Fruit fly (Drosophila melanogaster) whole organism, embryonic: ENCODE measurements around the gene mAChR-C.

Experiments used
- CG10147 ChIP-seq: fragments of 200-800 bp; sonication (Bioruptor generic); optimal IDR thresholded peaks from 2 replicates; lab custom pipeline; 2019; ENCODE audit warnings: missing biosample characterization, mild to moderate bottlenecking, missing genetic modification characterization, moderate library complexity
- CG10366 ChIP-seq: fragments of 200-800 bp; sonication (Bioruptor generic); IDR thresholded peaks from 2 replicates; pipeline ENCODE4 v1.3.6; 2022; ENCODE audit warnings: missing biosample characterization, missing genetic modification characterization
- CG10543 ChIP-seq: fragments of 200-800 bp; sonication (Bioruptor generic); optimal IDR thresholded peaks from 3 replicates; lab custom pipeline; 2017; ENCODE audit warnings: missing biosample characterization, mild to moderate bottlenecking, missing genetic modification characterization, moderate library complexity
- CG11085 ChIP-seq: fragments of 200-800 bp; sonication (Bioruptor generic); IDR thresholded peaks from 2 replicates; pipeline ENCODE4 v1.3.6; 2022; ENCODE audit warnings: missing biosample characterization, missing genetic modification characterization
- CG11560 ChIP-seq: fragments of 200-800 bp; sonication (Bioruptor generic); IDR thresholded peaks from 3 replicates; pipeline ENCODE4 v1.3.6; 2022; ENCODE audit warnings: missing biosample characterization, missing genetic modification characterization
- CG12236 ChIP-seq: fragments of 200-800 bp; sonication (Bioruptor generic); optimal IDR thresholded peaks from 2 replicates; lab custom pipeline; 2016; ENCODE audit warnings: missing biosample characterization, missing genetic modification characterization
- CG14860 ChIP-seq: fragments of 200-800 bp; sonication (Bioruptor generic); IDR thresholded peaks from 3 replicates; pipeline ENCODE4 v1.3.6; 2022; ENCODE audit warnings: missing biosample characterization, missing genetic modification characterization; ENCODE audit not compliant: partially characterized antibody
- CG1529 ChIP-seq: fragments of 200-800 bp; sonication (Bioruptor generic); optimal IDR thresholded peaks from 3 replicates; lab custom pipeline; 2018; ENCODE audit warnings: missing biosample characterization, missing genetic modification characterization
- CG15601 ChIP-seq: fragments of 200-800 bp; sonication (Bioruptor generic); optimal IDR thresholded peaks from 3 replicates; lab custom pipeline; 2019; ENCODE audit warnings: missing biosample characterization, mild to moderate bottlenecking, missing genetic modification characterization, moderate library complexity
- CG17802 ChIP-seq: fragments of 200-800 bp; sonication (Bioruptor generic); optimal IDR thresholded peaks from 2 replicates; lab custom pipeline; 2018; ENCODE audit warnings: missing biosample characterization, mild to moderate bottlenecking, missing genetic modification characterization, moderate library complexity
- CG17829 ChIP-seq: fragments of 200-800 bp; optimal IDR thresholded peaks from 2 replicates; lab custom pipeline; 2019; ENCODE audit warnings: missing biosample characterization, mild to moderate bottlenecking, missing genetic modification characterization, moderate library complexity
- CG18262 ChIP-seq: fragments of 200-800 bp; optimal IDR thresholded peaks from 3 replicates; lab custom pipeline; 2019; ENCODE audit warnings: missing biosample characterization, mild to moderate bottlenecking, missing genetic modification characterization, moderate library complexity
- CG1832 ChIP-seq: fragments of 200-800 bp; sonication (Bioruptor generic); optimal IDR thresholded peaks from 2 replicates; lab custom pipeline; 2017; ENCODE audit warnings: missing biosample characterization, mild to moderate bottlenecking, missing genetic modification characterization, inconsistent platforms
- CG30403 ChIP-seq: fragments of 200-800 bp; sonication (Bioruptor generic); optimal IDR thresholded peaks from 3 replicates; lab custom pipeline; 2016; ENCODE audit warnings: missing biosample characterization, missing genetic modification characterization
- CG31224 ChIP-seq: fragments of 200-800 bp; sonication (Bioruptor generic); IDR thresholded peaks from 2 replicates; pipeline ENCODE4 v1.3.6; 2022; ENCODE audit warnings: missing biosample characterization, missing genetic modification characterization
- CG4328 ChIP-seq: fragments of 200-800 bp; sonication (Bioruptor generic); optimal IDR thresholded peaks from 3 replicates; lab custom pipeline; 2017; ENCODE audit warnings: missing biosample characterization, missing genetic modification reagents, missing genetic modification characterization
- CG4854 ChIP-seq: fragments of 200-800 bp; sonication (Bioruptor generic); optimal IDR thresholded peaks from 2 replicates; lab custom pipeline; 2016; ENCODE audit warnings: missing biosample characterization, missing genetic modification characterization, inconsistent platforms
- CG6175 ChIP-seq: fragments of 200-800 bp; sonication (Bioruptor generic); IDR thresholded peaks from 3 replicates; pipeline ENCODE4 v1.3.6; 2022; ENCODE audit warnings: missing biosample characterization, missing genetic modification characterization
- CG8281 ChIP-seq: fragments of 200-800 bp; sonication (Bioruptor generic); optimal IDR thresholded peaks from 2 replicates; lab custom pipeline; 2018; ENCODE audit warnings: missing biosample characterization, mild to moderate bottlenecking, missing genetic modification characterization, moderate library complexity
- CG9215 ChIP-seq: fragments of 200-800 bp; sonication (Bioruptor generic); IDR thresholded peaks from 2 replicates; pipeline ENCODE4 v1.3.6; 2022; ENCODE audit warnings: missing biosample characterization, missing genetic modification characterization
- Dfd ChIP-seq, 2 experiments: fragments of >200 bp; optimal IDR thresholded peaks; 2 replicates each; lab custom pipeline; 2017; ENCODE audit warnings: missing biosample characterization in 2 of 2, missing genetic modification characterization in 2 of 2
- Dip3 ChIP-seq: fragments of 200-800 bp; sonication (Bioruptor generic); optimal IDR thresholded peaks from 3 replicates; lab custom pipeline; 2016; ENCODE audit warnings: missing biosample characterization, missing genetic modification characterization
- Doc2 ChIP-seq: fragments of 200-800 bp; sonication (Bioruptor generic); IDR thresholded peaks from 2 replicates; pipeline ENCODE4 v1.3.6; 2022; ENCODE audit warnings: missing biosample characterization, missing genetic modification characterization
- Doc3 ChIP-seq: fragments of 200-800 bp; sonication (Bioruptor generic); IDR thresholded peaks from 3 replicates; pipeline ENCODE4 v1.3.6; 2022; ENCODE audit warnings: missing biosample characterization, missing genetic modification characterization; ENCODE audit not compliant: partially characterized antibody
- Ets65A ChIP-seq: fragments of 200-800 bp; sonication (Bioruptor generic); peaks from one replicate; lab custom pipeline; 2016; ENCODE audit warnings: missing biosample characterization, missing genetic modification characterization
- HLHmδ ChIP-seq: fragments of 200-800 bp; sonication (Bioruptor generic); optimal IDR thresholded peaks from 2 replicates; lab custom pipeline; 2018; ENCODE audit warnings: missing biosample characterization, mild to moderate bottlenecking, missing genetic modification characterization, moderate library complexity
- HmgD ChIP-seq: fragments of 200-800 bp; sonication (Bioruptor generic); optimal IDR thresholded peaks from 3 replicates; lab custom pipeline; 2016; ENCODE audit warnings: missing biosample characterization, missing genetic modification characterization
- MBD-R2 ChIP-seq: fragments of 200-800 bp; sonication (Bioruptor generic); IDR thresholded peaks from 2 replicates; pipeline ENCODE4 v1.3.6; 2022; ENCODE audit warnings: missing biosample characterization, missing genetic modification characterization
- Ravus ChIP-seq: fragments of 200-800 bp; sonication (Bioruptor generic); IDR thresholded peaks from 2 replicates; pipeline ENCODE4 v1.3.6; 2022; ENCODE audit warnings: missing biosample characterization, missing genetic modification characterization
- Rfx ChIP-seq: fragments of 200-800 bp; sonication (Bioruptor generic); IDR thresholded peaks from 2 replicates; pipeline ENCODE4 v1.3.6; 2022; ENCODE audit warnings: missing biosample characterization, missing genetic modification characterization
- Sin3A ChIP-seq: fragments of >200 bp; optimal IDR thresholded peaks from 2 replicates; lab custom pipeline; 2018
- Six4 ChIP-seq: fragments of 200-800 bp; sonication (Bioruptor generic); optimal IDR thresholded peaks from 2 replicates; lab custom pipeline; 2016; ENCODE audit warnings: missing biosample characterization, missing genetic modification characterization
- Sox100B ChIP-seq: fragments of 200-800 bp; sonication (Bioruptor generic); optimal IDR thresholded peaks from 3 replicates; lab custom pipeline; 2018; ENCODE audit warnings: missing biosample characterization, mild to moderate bottlenecking, missing genetic modification characterization
- abd-A ChIP-seq: fragments of 200-800 bp; sonication (Bioruptor generic); optimal IDR thresholded peaks from 3 replicates; lab custom pipeline; 2019; ENCODE audit warnings: missing biosample characterization, mild to moderate bottlenecking, missing genetic modification characterization, moderate library complexity
- ash1 ChIP-seq: fragments of 200-800 bp; sonication (Bioruptor generic); optimal IDR thresholded peaks from 2 replicates; lab custom pipeline; 2018; ENCODE audit warnings: missing biosample characterization, mild to moderate bottlenecking, missing genetic modification characterization
- bsh ChIP-seq, 2 experiments: fragments of 200-800 bp; sonication (Bioruptor generic); optimal IDR thresholded peaks; 2 replicates each; lab custom pipeline; 2017 to 2018; ENCODE audit warnings: mild to moderate bottlenecking in 2 of 2, missing biosample characterization in 2 of 2, missing genetic modification characterization in 2 of 2, moderate library complexity in 1 of 2
- caup ChIP-seq: fragments of 200-800 bp; sonication (Bioruptor generic); optimal IDR thresholded peaks from 3 replicates; lab custom pipeline; 2017; ENCODE audit warnings: missing biosample characterization, mild to moderate bottlenecking, missing genetic modification characterization, moderate library complexity; ENCODE audit not compliant: severe bottlenecking
- ftz-f1 ChIP-seq: fragments of 200-800 bp; sonication (Bioruptor generic); optimal IDR thresholded peaks from 2 replicates; lab custom pipeline; 2016; ENCODE audit warnings: missing biosample characterization, missing genetic modification characterization
- grau ChIP-seq: fragments of 200-800 bp; optimal IDR thresholded peaks from 3 replicates; lab custom pipeline; 2019; ENCODE audit warnings: missing biosample characterization, mild to moderate bottlenecking, missing genetic modification characterization, moderate library complexity
- gro ChIP-seq: fragments of 200-800 bp; sonication (Bioruptor generic); optimal IDR thresholded peaks from 2 replicates; lab custom pipeline; 2016; ENCODE audit warnings: missing biosample characterization, missing genetic modification characterization
- gsb ChIP-seq: fragments of 200-800 bp; sonication (Bioruptor generic); IDR thresholded peaks from 2 replicates; pipeline ENCODE4 v1.3.6; 2022; ENCODE audit warnings: missing biosample characterization, missing genetic modification characterization
- pan ChIP-seq, 4 experiments: fragments of >200 bp in 3 of 4; fragments of 200-800 bp in 1 of 4; sonication (Bioruptor generic) in 1 of 4; optimal IDR thresholded peaks in 3 of 4; IDR thresholded peaks in 1 of 4; 2 replicates each; pipeline versions ENCODE4 v1.3.6 to Lab custom; 2017 to 2022; ENCODE audit warnings: missing biosample characterization in 2 of 4, missing genetic modification characterization in 2 of 4, mixed read lengths in 1 of 4
- peb ChIP-seq: fragments of 200-800 bp; sonication (Bioruptor generic); IDR thresholded peaks from 2 replicates; pipeline ENCODE4 v1.3.6; 2022; ENCODE audit warnings: missing biosample characterization, missing genetic modification characterization
- ranshi ChIP-seq: fragments of 200-800 bp; sonication (Bioruptor generic); IDR thresholded peaks from 2 replicates; pipeline ENCODE4 v1.3.6; 2022; ENCODE audit warnings: missing biosample characterization, missing genetic modification characterization
- sisA ChIP-seq: fragments of 200-800 bp; sonication (Bioruptor generic); IDR thresholded peaks from 2 replicates; pipeline ENCODE4 v1.3.6; 2022; ENCODE audit warnings: missing biosample characterization, missing genetic modification characterization
- sna ChIP-seq: fragments of 200-800 bp; sonication (Bioruptor generic); IDR thresholded peaks from 2 replicates; pipeline ENCODE4 v1.3.6; 2022; ENCODE audit warnings: missing biosample characterization, missing genetic modification characterization; ENCODE audit not compliant: partially characterized antibody
- tna ChIP-seq: fragments of 200-800 bp; sonication (Bioruptor generic); IDR thresholded peaks from 2 replicates; pipeline ENCODE4 v1.3.6; 2022; ENCODE audit warnings: missing biosample characterization, missing genetic modification characterization; ENCODE audit not compliant: partially characterized antibody
- vnd ChIP-seq: fragments of 200-800 bp; sonication (Bioruptor generic); IDR thresholded peaks from 3 replicates; pipeline ENCODE4 v1.3.6; 2022; ENCODE audit warnings: missing biosample characterization, missing genetic modification characterization; ENCODE audit not compliant: partially characterized antibody
- zen ChIP-seq: fragments of 200-800 bp; sonication (Bioruptor generic); optimal IDR thresholded peaks from 3 replicates; lab custom pipeline; 2018; ENCODE audit warnings: missing biosample characterization, mild to moderate bottlenecking, missing genetic modification characterization, moderate library complexity
- zfh2 ChIP-seq: fragments of 200-800 bp; sonication (Bioruptor generic); optimal IDR thresholded peaks from 2 replicates; lab custom pipeline; 2016; ENCODE audit warnings: missing biosample characterization, missing genetic modification characterization

mAChR-C gene

DNA sequence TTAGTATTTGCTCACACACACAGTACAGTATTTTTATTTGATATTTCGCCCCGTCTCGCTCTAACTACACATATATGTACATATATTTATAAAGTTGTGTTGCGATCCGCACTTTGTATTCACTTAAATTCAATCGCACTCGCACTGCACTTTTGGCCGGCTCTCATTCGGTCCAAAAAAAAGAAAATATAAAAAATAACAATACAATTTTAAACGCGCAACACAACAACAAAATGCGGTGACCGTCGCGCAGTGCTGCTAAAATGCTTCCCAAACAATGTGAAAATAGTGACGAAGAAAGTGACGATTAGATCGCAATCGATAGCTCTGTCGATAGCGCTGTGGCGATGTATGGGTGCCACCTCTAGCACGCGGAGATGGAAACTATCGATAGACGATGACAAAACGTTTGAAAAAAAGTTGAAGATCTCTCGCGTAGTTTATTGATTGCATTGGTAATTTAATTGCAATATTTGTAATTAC, 29.1 kb downstream of the mAChR-C start, which contains the start of the genes C3G and pod1 (continued):
- TF ChIP-seq sna = peak; percentile 90
- no peak for TF ChIP-seq CG6175 (GFP tag; lab: Robert Waterston, UW)
- no peak for TF ChIP-seq pan (optimal IDR thresholded peaks at IDR 0.05; lab: Kevin White, UChicago)
- TF ChIP-seq pan (GFP tag; optimal IDR thresholded peaks at IDR 0.05 in 1 of 2, IDR thresholded peaks at IDR 0.05 in 1 of 2) = no peak
- no peak for TF ChIP-seq ranshi (GFP tag; lab: Robert Waterston, UW)
- no peak for TF ChIP-seq CG10147 (GFP tag; lab: Kevin White, UChicago)
- peak; percentile 33 for TF ChIP-seq CG10543 (GFP tag; lab: Kevin White, UChicago)
- no peak for TF ChIP-seq Six4 (GFP tag; lab: Kevin White, UChicago)
- TF ChIP-seq CG1529 = no peak
- TF ChIP-seq Ets65A (GFP tag; lab: Kevin White, UChicago) = peak; percentile 53
- TF ChIP-seq CG15601 = peak; percentile 52
- TF ChIP-seq vnd (GFP tag; lab: Robert Waterston, UW) = peak; percentile 97
- no peak for TF ChIP-seq Sox100B (GFP tag; lab: Kevin White, UChicago)
- TF ChIP-seq Rfx (GFP tag; lab: Robert Waterston, UW) = peak; percentile 62
- no peak for TF ChIP-seq Dfd (GFP tag; optimal IDR thresholded peaks at IDR 0.05; lab: Kevin White, UChicago)
- peak; percentile 98 for TF ChIP-seq tna (GFP tag; lab: Robert Waterston, UW)
- peak; percentile 6 for TF ChIP-seq Dip3 (GFP tag; lab: Kevin White, UChicago)
- peak; percentile 11 for TF ChIP-seq abd-A (tag; lab: Kevin White, UChicago)
- TF ChIP-seq peb (GFP tag; lab: Robert Waterston, UW) = no peak
- no peak for TF ChIP-seq CG17802 (tag; lab: Kevin White, UChicago)
- peak; percentile 89 for TF ChIP-seq Doc3 (GFP tag; lab: Robert Waterston, UW)
- TF ChIP-seq Doc2 (GFP tag; lab: Robert Waterston, UW) = no peak
- TF ChIP-seq HLHmδ = peak; percentile 1
- no peak for TF ChIP-seq CG8281 (tag; lab: Kevin White, UChicago)
- TF ChIP-seq CG14860 (GFP tag; lab: Robert Waterston, UW) = peak; percentile 97
- peak; percentile 27 for TF ChIP-seq CG4854 (GFP tag; lab: Kevin White, UChicago)
- peak; percentile 41 for TF ChIP-seq zfh2 (GFP tag; lab: Kevin White, UChicago)
- no peak for TF ChIP-seq CG10366 (GFP tag; lab: Robert Waterston, UW)
- no peak for TF ChIP-seq CG18262
- TF ChIP-seq HmgD = peak; percentile 84
- TF ChIP-seq gsb (GFP tag; lab: Robert Waterston, UW) = no peak
- no peak for TF ChIP-seq CG4328
- TF ChIP-seq grau = peak; percentile 40
- TF ChIP-seq Sin3A = peak; percentile 75
- no peak for TF ChIP-seq Ravus (GFP tag; lab: Robert Waterston, UW)
- no peak for TF ChIP-seq CG12236 (GFP tag; lab: Kevin White, UChicago)
- TF ChIP-seq CG30403 (GFP tag; lab: Kevin White, UChicago) = peak; percentile 11
- no peak for TF ChIP-seq zen (tag; lab: Kevin White, UChicago)
- no peak for TF ChIP-seq sisA (GFP tag; lab: Robert Waterston, UW)
- TF ChIP-seq bsh (GFP tag; optimal IDR thresholded peaks at IDR 0.05; lab: Kevin White, UChicago) = no peak
- TF ChIP-seq caup (GFP tag; lab: Kevin White, UChicago) = peak; percentile 7
- TF ChIP-seq ash1 (GFP tag; lab: Kevin White, UChicago) = no peak
- peak; percentile 69 for TF ChIP-seq MBD-R2
- TF ChIP-seq CG1832 (GFP tag; lab: Kevin White, UChicago) = no peak
- TF ChIP-seq CG11560 (tag; lab: Robert Waterston, UW) = peak; percentile 54; the same call in 2 of the 3 replicates
- no peak for TF ChIP-seq CG11085 (GFP tag; lab: Robert Waterston, UW)
- TF ChIP-seq gro = peak; percentile 71
- no peak for TF ChIP-seq CG31224
- TF ChIP-seq ftz-f1 = peak; percentile 45
- TF ChIP-seq CG17829 (tag; lab: Kevin White, UChicago) = peak; percentile 13
- TF ChIP-seq CG9215 (GFP tag; lab: Robert Waterston, UW) = no peak
